Worm (Caenorhabditis elegans): ENCODE data around the gene cwp-3.

DNA sequence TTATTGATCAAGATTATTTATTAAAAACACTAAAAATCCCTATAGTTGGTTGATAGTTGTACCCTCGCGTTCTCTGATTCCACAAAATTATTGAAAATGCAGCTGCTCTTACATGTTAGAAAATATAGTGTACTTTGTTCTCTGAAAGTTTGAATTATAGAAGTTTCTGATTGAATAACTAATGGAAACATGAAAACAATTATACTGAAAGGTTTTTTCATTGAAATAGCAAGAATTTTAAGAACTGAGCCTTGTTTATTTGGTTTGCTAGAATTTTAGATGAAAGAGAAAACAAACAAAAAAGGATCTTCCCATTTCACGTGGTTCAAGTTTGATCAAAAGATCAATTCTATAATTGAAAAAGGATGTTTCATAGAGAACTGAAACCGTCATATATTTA, 24.9 kb downstream of the cwp-3 start:
- TF ChIP-seq sea-1 (GFP tag; conservative IDR thresholded peaks at IDR 0.05): no peak
- TF ChIP-seq B0310.2 (tag; optimal IDR thresholded peaks at IDR 0.05): no peak
- TF ChIP-seq hmg-4 (GFP tag; optimal IDR thresholded peaks at IDR 0.05): no peak
- TF ChIP-seq ceh-36 (tag; optimal IDR thresholded peaks at IDR 0.05): no peak

All from whole organism, early embryonic.